Worm (Caenorhabditis elegans) whole organism, late embryonic: ENCODE results near the gene C10B5.3.
A peak's percentile ranks its signal among the peaks of the same experiment; 100 is the strongest.

Source experiments
- F13H6.1 ChIP-seq: sonication (generic microtip); optimal IDR thresholded peaks from 2 replicates; lab custom pipeline; 2016; ENCODE audit warnings: missing genetic modification characterization, missing compliant biosample characterization
- K02D7.2 ChIP-seq: sonication (generic microtip); optimal IDR thresholded peaks from 2 replicates; lab custom pipeline; 2017; ENCODE audit warnings: mild to moderate bottlenecking, missing genetic modification characterization, missing compliant biosample characterization
- T23F11.4 ChIP-seq: fragments of 200-800 bp; sonication (Bioruptor generic); optimal IDR thresholded peaks from 2 replicates; lab custom pipeline; 2018; ENCODE audit warnings: mild to moderate bottlenecking, missing genetic modification characterization, missing compliant biosample characterization
- ahr-1 ChIP-seq: sonication (generic microtip); optimal IDR thresholded peaks from 2 replicates; lab custom pipeline; 2016; ENCODE audit warnings: missing genetic modification characterization, missing compliant biosample characterization
- ceh-19 ChIP-seq: fragments of 200-800 bp; sonication (Bioruptor generic); optimal IDR thresholded peaks from 2 replicates; lab custom pipeline; 2018; ENCODE audit warnings: mild to moderate bottlenecking, missing genetic modification characterization, missing compliant biosample characterization
- ceh-2 ChIP-seq: sonication (generic microtip); optimal IDR thresholded peaks from 2 replicates; lab custom pipeline; 2016; ENCODE audit warnings: missing genotype, missing genetic modification characterization, missing compliant biosample characterization
- ceh-24 ChIP-seq: sonication (generic microtip); optimal IDR thresholded peaks from 2 replicates; lab custom pipeline; 2016; ENCODE audit warnings: mild to moderate bottlenecking, missing genetic modification characterization, missing compliant biosample characterization
- ceh-30 ChIP-seq: fragments of 150-350 bp; optimal IDR thresholded peaks from 2 replicates; lab custom pipeline; 2014; ENCODE audit warnings: missing biosample characterization, missing genetic modification characterization
- ceh-48 ChIP-seq: sonication (generic microtip); optimal IDR thresholded peaks from 2 replicates; lab custom pipeline; 2016; ENCODE audit warnings: missing genetic modification characterization, inconsistent platforms, missing compliant biosample characterization
- ceh-6 ChIP-seq: fragments of 200-800 bp; sonication (Bioruptor generic); optimal IDR thresholded peaks from 2 replicates; lab custom pipeline; 2018; ENCODE audit warnings: mild to moderate bottlenecking, missing genetic modification characterization, missing compliant biosample characterization
- ceh-9 ChIP-seq: sonication (generic microtip); optimal IDR thresholded peaks from 2 replicates; lab custom pipeline; 2016; ENCODE audit warnings: mild to moderate bottlenecking, missing genetic modification characterization, inconsistent platforms, missing compliant biosample characterization
- che-1 ChIP-seq: sonication (generic microtip); optimal IDR thresholded peaks from 2 replicates; lab custom pipeline; 2016; ENCODE audit warnings: mild to moderate bottlenecking, missing genetic modification characterization, missing compliant biosample characterization
- elt-2 ChIP-seq: sonication (generic microtip); optimal IDR thresholded peaks from 2 replicates; lab custom pipeline; 2016; ENCODE audit warnings: missing genetic modification reagents, missing genetic modification characterization, missing compliant biosample characterization
- ets-4 ChIP-seq: sonication (generic microtip); optimal IDR thresholded peaks from 2 replicates; lab custom pipeline; 2016; ENCODE audit warnings: missing genetic modification characterization, missing compliant biosample characterization
- eyg-1 ChIP-seq: sonication (generic microtip); optimal IDR thresholded peaks from 2 replicates; lab custom pipeline; 2016; ENCODE audit warnings: missing genotype, missing genetic modification characterization, missing compliant biosample characterization
- fax-1 ChIP-seq: sonication (generic microtip); optimal IDR thresholded peaks from 2 replicates; lab custom pipeline; 2016; ENCODE audit warnings: missing genotype, missing genetic modification characterization, missing compliant biosample characterization
- fkh-6 ChIP-seq: sonication (generic microtip); optimal IDR thresholded peaks from 2 replicates; lab custom pipeline; 2016; ENCODE audit warnings: missing genetic modification characterization, missing compliant biosample characterization
- hlh-8 ChIP-seq: sonication (generic microtip); optimal IDR thresholded peaks from 2 replicates; lab custom pipeline; 2016; ENCODE audit warnings: missing genotype, missing genetic modification characterization, missing compliant biosample characterization
- lin-11 ChIP-seq: fragments of 200-800 bp; sonication (Bioruptor generic); optimal IDR thresholded peaks from 2 replicates; lab custom pipeline; 2018; ENCODE audit warnings: mild to moderate bottlenecking, missing genetic modification characterization, missing compliant biosample characterization
- mec-3 ChIP-seq: sonication (generic microtip); optimal IDR thresholded peaks from 2 replicates; lab custom pipeline; 2016; ENCODE audit warnings: borderline replicate concordance, missing genetic modification characterization, missing compliant biosample characterization
- nhr-232 ChIP-seq: sonication (generic microtip); optimal IDR thresholded peaks from 2 replicates; lab custom pipeline; 2016; ENCODE audit warnings: missing genetic modification characterization, missing compliant biosample characterization
- odd-2 ChIP-seq: sonication (generic microtip); optimal IDR thresholded peaks from 2 replicates; lab custom pipeline; 2017; ENCODE audit warnings: antibody characterized with exemption, mild to moderate bottlenecking, missing genetic modification characterization, missing compliant biosample characterization
- pag-3 ChIP-seq: sonication (generic microtip); optimal IDR thresholded peaks from 2 replicates; lab custom pipeline; 2016; ENCODE audit warnings: missing compliant biosample characterization, missing genetic modification characterization, borderline replicate concordance
- pat-9 ChIP-seq: fragments of 200-800 bp; sonication (Bioruptor generic); optimal IDR thresholded peaks from 2 replicates; lab custom pipeline; 2018; ENCODE audit warnings: mild to moderate bottlenecking, missing genetic modification characterization, moderate library complexity, missing compliant biosample characterization
- pha-4 ChIP-seq: fragments of 150-350 bp; optimal IDR thresholded peaks from 2 replicates; lab custom pipeline; 2018; ENCODE audit warnings: missing biosample characterization, missing genetic modification reagents, missing genetic modification characterization
- pqm-1 ChIP-seq: sonication (generic microtip); optimal IDR thresholded peaks from 2 replicates; lab custom pipeline; 2016; ENCODE audit warnings: missing genetic modification characterization, missing compliant biosample characterization
- ref-2 ChIP-seq: sonication (generic microtip); optimal IDR thresholded peaks from 2 replicates; lab custom pipeline; 2016; ENCODE audit warnings: missing genetic modification characterization, missing compliant biosample characterization
- sox-2 ChIP-seq: fragments of 200-800 bp; sonication (Bioruptor generic); IDR thresholded peaks from 2 replicates; pipeline ENCODE4 v1.3.6; 2022; ENCODE audit warnings: missing genetic modification reagents, missing genetic modification characterization, missing compliant biosample characterization
- syd-9 ChIP-seq: sonication (generic microtip); optimal IDR thresholded peaks from 2 replicates; lab custom pipeline; 2016; ENCODE audit warnings: mild to moderate bottlenecking, missing genetic modification characterization, moderate library complexity, missing compliant biosample characterization
- tbx-2 ChIP-seq: sonication (generic microtip); optimal IDR thresholded peaks from 2 replicates; lab custom pipeline; 2016; ENCODE audit warnings: missing genetic modification characterization, missing compliant biosample characterization
- ttx-3 ChIP-seq: sonication (generic microtip); optimal IDR thresholded peaks from 2 replicates; lab custom pipeline; 2016; ENCODE audit warnings: missing genetic modification reagents, missing genetic modification characterization, missing compliant biosample characterization
- unc-3 ChIP-seq, 2 experiments: fragments of 200-800 bp in 1 of 2; sonication (Bioruptor generic) in 1 of 2; sonication (generic microtip) in 1 of 2; conservative IDR thresholded peaks in 1 of 2; optimal IDR thresholded peaks in 1 of 2; 2 replicates each; pipeline versions ENCODE4 v1.3.6 to Lab custom; 2016 to 2022; ENCODE audit warnings: missing compliant biosample characterization in 2 of 2, missing genetic modification characterization in 2 of 2, missing genetic modification reagents in 1 of 2
- unc-42 ChIP-seq: sonication (generic microtip); optimal IDR thresholded peaks from 2 replicates; lab custom pipeline; 2016; ENCODE audit warnings: missing genotype, missing genetic modification characterization, missing compliant biosample characterization
- unc-55 ChIP-seq: sonication (generic microtip); optimal IDR thresholded peaks from 2 replicates; lab custom pipeline; 2017; ENCODE audit warnings: missing biosample characterization, missing genetic modification reagents, missing genetic modification characterization
- ztf-16 ChIP-seq: sonication (generic microtip); optimal IDR thresholded peaks from 2 replicates; lab custom pipeline; 2017; ENCODE audit warnings: missing genetic modification characterization, missing compliant biosample characterization

Gene C10B5.3

DNA sequence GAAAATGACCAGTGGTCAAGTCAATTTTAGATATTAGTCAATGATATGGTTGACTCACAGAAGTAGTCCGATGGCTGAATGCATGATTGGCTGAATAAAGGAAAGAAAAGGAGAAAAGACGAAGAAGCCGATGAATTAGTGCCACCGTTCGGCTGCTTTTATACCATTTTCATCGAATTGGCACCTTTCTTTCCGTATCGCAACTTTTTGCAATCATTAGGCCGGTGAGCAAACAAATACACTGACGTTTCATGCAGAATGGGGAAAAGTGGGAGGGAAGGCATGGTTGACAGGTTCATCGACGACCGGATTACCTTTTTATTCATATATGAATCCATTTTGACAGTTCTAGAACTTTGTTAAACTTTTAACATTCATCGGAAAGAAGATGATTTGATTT lies 33.2 kb upstream of the C10B5.3 start, which contains the start of gene idpc-2:
Gene idpc-2 (minus strand): TSS at position 101 of the 400 bp plus-strand sequence.
- TF ChIP-seq pat-9 (tag; lab: Kevin White, UChicago) (no peak), ceh-2 (tag; lab: Kevin White, UChicago) (no peak), eyg-1 (tag; lab: Kevin White, UChicago) (no peak), K02D7.2 (no peak), ahr-1 (tag; lab: Kevin White, UChicago) (no peak), fax-1 (no peak), lin-11 (tag; lab: Kevin White, UChicago) (no peak), ceh-6 (GFP tag; lab: Kevin White, UChicago) (no peak), pha-4 (tag; lab: Kevin White, UChicago) (no peak), odd-2 (tag; lab: Kevin White, UChicago) (no peak), T23F11.4 (GFP tag; lab: Kevin White, UChicago) (no peak), elt-2 (tag; lab: Kevin White, UChicago) (no peak), unc-3 (GFP tag; conservative IDR thresholded peaks at IDR 0.05; lab: Robert Waterston, UW) (no peak), unc-3 (tag; optimal IDR thresholded peaks at IDR 0.05; lab: Kevin White, UChicago) (no peak), fkh-6 (tag; lab: Kevin White, UChicago) (no peak), syd-9 (no peak), nhr-232 (no peak), ceh-9 (tag; lab: Kevin White, UChicago) (no peak)
- TF ChIP-seq, all 69 proteins: peak for 0

DNA sequence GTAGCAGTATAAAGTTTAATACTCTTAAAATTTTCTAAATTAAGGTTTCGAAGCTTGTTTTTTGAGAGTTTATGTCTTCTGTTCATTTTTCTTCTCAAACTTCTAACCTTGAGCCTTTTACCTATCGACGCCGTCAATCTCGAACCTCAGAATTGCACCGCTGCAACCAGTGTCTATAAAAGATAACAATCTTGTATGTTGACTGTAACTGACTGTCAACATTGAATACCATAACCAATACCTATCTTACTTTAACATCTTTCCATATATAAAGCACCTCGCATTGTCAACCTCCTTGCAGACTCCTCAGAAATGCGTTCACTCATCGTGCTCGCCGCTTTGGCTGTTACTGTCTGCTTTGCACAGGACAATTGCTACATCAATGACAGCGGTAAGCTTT lies 30.8 kb upstream of the C10B5.3 start, which contains the start of gene grd-5:
Gene grd-5 (plus strand): TSS at position 295 of the 400 bp plus-strand sequence.
- TF ChIP-seq che-1: no peak
- no peak for TF ChIP-seq pag-3 (tag; lab: Kevin White, UChicago)
- no peak for TF ChIP-seq ets-4 (tag; lab: Kevin White, UChicago)
- TF ChIP-seq ref-2 (tag; lab: Kevin White, UChicago): no peak
- TF ChIP-seq ceh-24 (tag; lab: Kevin White, UChicago): no peak
- no peak for TF ChIP-seq unc-55 (GFP tag; lab: Kevin White, UChicago)
- TF ChIP-seq ceh-19 (GFP tag; lab: Kevin White, UChicago): no peak
- no peak for TF ChIP-seq T23F11.4 (GFP tag; lab: Kevin White, UChicago)

DNA sequence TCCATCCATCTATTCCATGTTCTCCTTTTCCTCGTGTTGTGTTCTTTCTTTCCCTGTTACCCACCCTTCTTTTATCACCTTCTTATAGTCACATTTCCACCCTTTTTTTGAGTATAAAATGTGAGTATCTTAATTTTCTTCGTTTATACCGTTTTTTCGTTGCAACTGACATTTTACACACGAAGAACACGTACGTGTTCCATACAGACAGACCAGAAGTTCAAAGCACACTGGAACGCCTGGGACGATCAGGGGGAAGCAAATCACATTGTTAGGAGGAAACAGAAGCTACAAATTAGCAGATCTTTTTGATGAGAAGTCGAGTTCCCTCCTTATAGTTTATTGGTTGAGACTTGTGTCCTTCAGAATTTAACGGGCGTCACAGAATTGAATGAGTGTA lies 27.7 kb upstream of the C10B5.3 start:
- TF ChIP-seq eyg-1 (tag; lab: Kevin White, UChicago) (no peak), ahr-1 (tag; lab: Kevin White, UChicago) (no peak), ceh-30 (tag; lab: Kevin White, UChicago) (no peak), tbx-2 (tag; lab: Kevin White, UChicago) (no peak), sox-2 (GFP tag; lab: Robert Waterston, UW) (no peak), ztf-16 (tag; lab: Kevin White, UChicago) (no peak), hlh-8 (tag; lab: Kevin White, UChicago) (no peak), pag-3 (tag; lab: Kevin White, UChicago) (no peak), ttx-3 (tag; lab: Kevin White, UChicago) (no peak), pqm-1 (no peak), ceh-19 (GFP tag; lab: Kevin White, UChicago) (no peak), mec-3 (tag; lab: Kevin White, UChicago) (no peak), ceh-48 (tag; lab: Kevin White, UChicago) (no peak)

DNA sequence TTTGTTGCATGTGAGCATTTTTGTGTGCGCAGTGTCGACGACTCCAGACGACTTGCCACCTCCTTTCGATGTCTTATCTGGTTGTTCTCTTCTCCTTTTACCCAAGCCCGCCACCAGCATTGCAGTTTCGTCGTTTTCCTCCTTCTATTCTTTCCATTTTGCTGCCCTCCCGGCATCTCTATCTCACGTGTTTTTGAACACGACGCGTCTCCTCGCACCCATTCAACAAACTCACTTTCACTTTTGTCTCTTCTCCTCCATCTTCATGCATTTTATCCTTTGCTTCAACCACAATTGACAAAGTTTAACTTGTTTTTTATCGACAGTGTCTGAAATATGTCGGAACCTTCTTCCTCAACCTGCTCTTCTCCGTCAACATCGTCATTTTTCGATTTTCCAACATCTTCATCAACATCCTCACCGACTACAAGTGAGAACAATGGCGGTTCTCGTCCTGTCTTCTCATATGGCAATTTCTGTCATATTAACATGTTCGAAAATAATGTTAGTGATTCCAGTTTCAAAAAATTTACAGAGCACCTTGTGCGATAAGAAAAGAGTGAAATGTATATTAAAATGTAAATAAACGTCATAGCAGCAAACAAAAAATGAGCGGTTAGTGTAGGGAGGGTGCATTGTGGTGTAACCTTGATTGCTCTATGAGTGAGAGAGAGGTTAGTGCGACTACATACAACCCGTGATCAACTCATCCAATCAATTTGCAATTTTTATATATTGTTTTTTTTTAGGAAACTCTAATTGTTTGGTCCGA lies 22.8 kb upstream of the C10B5.3 start, which contains the start of gene fip-4:
Gene fip-4 (minus strand): TSS at position 636 of the 772 bp plus-strand sequence.
- peak; percentile 1 for TF ChIP-seq unc-42 (tag; lab: Kevin White, UChicago)
- TF ChIP-seq F13H6.1 (tag; lab: Kevin White, UChicago): no peak
- TF ChIP-seq, all 69 proteins: peak for 1
